Worm (Caenorhabditis elegans): Measurements from ENCODE around the gene prx-19.

ce11 chrIII:8791235-8791634 lies 17.9 kb downstream of the prx-19 start, which contains the start of the genes zfp-1 and F54F2.14:
- TF ChIP-seq W03F9.2 (tag; optimal IDR thresholded peaks at IDR 0.05) (no peak), him-1 (tag; optimal IDR thresholded peaks at IDR 0.05) (no peak)

All from whole organism, L4/young adult.